Worm (Caenorhabditis elegans): ENCODE measurements around the gene C52E4.7.

ce11 chrV:11960084-11960830, 33.8 kb upstream of the C52E4.7 start:
- TF ChIP-seq snpc-4 (tag; optimal IDR thresholded peaks at IDR 0.05) (no peak), C34B4.2 (tag; optimal IDR thresholded peaks at IDR 0.05) (no peak), sptf-1 (tag; optimal IDR thresholded peaks at IDR 0.05) (no peak), lsy-2 (tag; optimal IDR thresholded peaks at IDR 0.05) (no peak), mdl-1 (tag; optimal IDR thresholded peaks at IDR 0.05) (no peak), fos-1 (tag; optimal IDR thresholded peaks at IDR 0.05) (no peak), irx-1 (tag; optimal IDR thresholded peaks at IDR 0.05) (no peak), ama-1 (optimal IDR thresholded peaks at IDR 0.05) (no peak)

Data from whole organism, L1 larva.